Worm (Caenorhabditis elegans) whole organism, mixed stage, embryonic: ENCODE measurements around the gene F56B3.2.

ENCODE experiments used
- blmp-1 ChIP-seq: fragments of 150-350 bp; optimal IDR thresholded peaks from 2 replicates; lab custom pipeline; 2014; ENCODE audit warnings: missing biosample characterization, missing genetic modification characterization
- elt-1 ChIP-seq: sonication (generic microtip); optimal IDR thresholded peaks from 2 replicates; lab custom pipeline; 2017; ENCODE audit warnings: missing genetic modification characterization, mild to moderate bottlenecking, missing compliant biosample characterization, antibody characterized with exemption, moderate library complexity, borderline replicate concordance; ENCODE audit not compliant: insufficient read depth
- elt-3 ChIP-seq: fragments of 150-350 bp; optimal IDR thresholded peaks from 2 replicates; lab custom pipeline; 2014; ENCODE audit warnings: missing biosample characterization, missing genetic modification characterization
- lsy-2 ChIP-seq: fragments of 150-350 bp; optimal IDR thresholded peaks from 2 replicates; lab custom pipeline; 2014; ENCODE audit warnings: missing biosample characterization, missing genetic modification characterization
- nhr-2 ChIP-seq: fragments of 150-350 bp; optimal IDR thresholded peaks from 2 replicates; lab custom pipeline; 2014; ENCODE audit warnings: missing biosample characterization, missing genetic modification characterization
- sem-2 ChIP-seq: fragments of 200-800 bp; sonication (Bioruptor generic); optimal IDR thresholded peaks from 2 replicates; lab custom pipeline; 2018; ENCODE audit warnings: mild to moderate bottlenecking, missing genetic modification characterization, missing compliant biosample characterization
- sptf-1 ChIP-seq: sonication (generic microtip); optimal IDR thresholded peaks from 2 replicates; lab custom pipeline; 2017; ENCODE audit warnings: mild to moderate bottlenecking, missing genetic modification characterization, moderate library complexity, missing compliant biosample characterization
- tbx-8 ChIP-seq: fragments of 200-800 bp; sonication (Bioruptor generic); optimal IDR thresholded peaks from 2 replicates; lab custom pipeline; 2018; ENCODE audit warnings: mild to moderate bottlenecking, missing genetic modification characterization, moderate library complexity, missing compliant biosample characterization
- unc-120 ChIP-seq: sonication (generic microtip); optimal IDR thresholded peaks from 2 replicates; lab custom pipeline; 2017; ENCODE audit warnings: missing genetic modification characterization, missing compliant biosample characterization; ENCODE audit not compliant: poor library complexity, severe bottlenecking
- ztf-11 ChIP-seq: fragments of 150-350 bp; optimal IDR thresholded peaks from 2 replicates; lab custom pipeline; 2014; ENCODE audit warnings: missing biosample characterization, missing genetic modification characterization

ce11 chrIV:730937-731336 is 37.4 kb downstream of the F56B3.2 start, which contains the start of gene srt-24:
- TF ChIP-seq blmp-1 (tag; lab: Kevin White, UChicago), result no peak
- TF ChIP-seq elt-3 (tag; lab: Kevin White, UChicago), result no peak
- TF ChIP-seq nhr-2, result no peak
- TF ChIP-seq elt-1, result no peak
- TF ChIP-seq unc-120 (tag; lab: Kevin White, UChicago), result no peak
- no peak for TF ChIP-seq lsy-2 (tag; lab: Kevin White, UChicago)
- TF ChIP-seq tbx-8 (GFP tag; lab: Kevin White, UChicago), result no peak
- no peak for TF ChIP-seq sptf-1
- TF ChIP-seq ztf-11 (tag; lab: Kevin White, UChicago), result no peak
- no peak for TF ChIP-seq sem-2 (GFP tag; lab: Kevin White, UChicago)
